Worm (Caenorhabditis elegans) whole organism, young adult: Measurements from ENCODE around the gene znf-207.
"Not testable (repeated sequence)": the region's sequence is repeated elsewhere in the genome, so short reads cannot be mapped to it uniquely, and the experiment has no call there.

ENCODE experiments used
- B0261.1 ChIP-seq: sonication (generic microtip); optimal IDR thresholded peaks from 2 replicates; lab custom pipeline; 2016; ENCODE audit warnings: mild to moderate bottlenecking, missing genetic modification characterization, moderate library complexity, missing compliant biosample characterization
- D2030.7 ChIP-seq: fragments of 200-800 bp; sonication (Bioruptor generic); IDR thresholded peaks from 2 replicates; pipeline ENCODE4 v1.3.6; 2022; ENCODE audit warnings: missing genetic modification reagents, missing genetic modification characterization, missing compliant biosample characterization
- F39B2.1 ChIP-seq: fragments of 200-800 bp; sonication (Bioruptor generic); IDR thresholded peaks from 2 replicates; pipeline ENCODE4 v1.3.6; 2022; ENCODE audit warnings: missing genetic modification reagents, missing genetic modification characterization, missing compliant biosample characterization
- F49E8.2 ChIP-seq: sonication (generic microtip); optimal IDR thresholded peaks from 3 replicates; lab custom pipeline; 2017; ENCODE audit warnings: missing genetic modification characterization, mild to moderate bottlenecking, missing compliant biosample characterization, antibody characterized with exemption, moderate library complexity; ENCODE audit not compliant: insufficient read depth
- F52B5.7 ChIP-seq: sonication (generic microtip); optimal IDR thresholded peaks from 2 replicates; lab custom pipeline; 2016; ENCODE audit warnings: mild to moderate bottlenecking, missing genetic modification characterization, missing compliant biosample characterization
- F57C9.4 ChIP-seq: sonication (generic microtip); optimal IDR thresholded peaks from 2 replicates; lab custom pipeline; 2017; ENCODE audit warnings: mild to moderate bottlenecking, missing genetic modification characterization, missing compliant biosample characterization
- Y53G8AR.9 ChIP-seq: fragments of 200-800 bp; sonication (Bioruptor generic); conservative IDR thresholded peaks from 2 replicates; pipeline ENCODE4 v1.3.6; 2022; ENCODE audit warnings: missing genetic modification reagents, missing genetic modification characterization, missing compliant biosample characterization
- Y67H2A.10 ChIP-seq: fragments of 200-800 bp; sonication (Bioruptor generic); conservative IDR thresholded peaks from 2 replicates; pipeline ENCODE4 v1.3.6; 2022; ENCODE audit warnings: missing genetic modification reagents, missing genetic modification characterization, missing compliant biosample characterization
- Y79H2A.3 ChIP-seq: fragments of 200-800 bp; sonication (Bioruptor generic); conservative IDR thresholded peaks from 2 replicates; pipeline ENCODE4 v1.3.6; 2022; ENCODE audit warnings: missing genetic modification reagents, missing genetic modification characterization, missing compliant biosample characterization
- Y95B8A.8 ChIP-seq: fragments of 200-800 bp; sonication (Bioruptor generic); IDR thresholded peaks from 2 replicates; pipeline ENCODE4 v1.3.6; 2022; ENCODE audit warnings: missing genetic modification reagents, missing genetic modification characterization, missing compliant biosample characterization
- akir-1 ChIP-seq: fragments of 200-800 bp; sonication (Bioruptor generic); optimal IDR thresholded peaks from 2 replicates; lab custom pipeline; 2018; ENCODE audit warnings: mild to moderate bottlenecking, missing genetic modification characterization, moderate library complexity, missing compliant biosample characterization
- aptf-2 ChIP-seq: fragments of 200-800 bp; sonication (Bioruptor generic); conservative IDR thresholded peaks from 2 replicates; pipeline ENCODE4 v1.3.6; 2022; ENCODE audit warnings: missing genetic modification reagents, missing genetic modification characterization, missing compliant biosample characterization
- athp-1 ChIP-seq: sonication (generic microtip); optimal IDR thresholded peaks from 2 replicates; lab custom pipeline; 2017; ENCODE audit warnings: mild to moderate bottlenecking, missing genetic modification characterization, missing compliant biosample characterization
- attf-5 ChIP-seq: fragments of 200-800 bp; sonication (Bioruptor generic); optimal IDR thresholded peaks from 2 replicates; lab custom pipeline; 2018; ENCODE audit warnings: mild to moderate bottlenecking, missing genetic modification characterization, missing compliant biosample characterization
- ccch-3 ChIP-seq: fragments of 200-800 bp; sonication (Bioruptor generic); optimal IDR thresholded peaks from 2 replicates; lab custom pipeline; 2018; ENCODE audit warnings: mild to moderate bottlenecking, missing genetic modification characterization, missing compliant biosample characterization
- ceh-40 ChIP-seq: fragments of 200-800 bp; sonication (Bioruptor generic); IDR thresholded peaks from 2 replicates; pipeline ENCODE4 v1.3.6; 2022; ENCODE audit warnings: missing genetic modification characterization, missing compliant biosample characterization
- ceh-58 ChIP-seq: fragments of 200-800 bp; sonication (Bioruptor generic); IDR thresholded peaks from 2 replicates; pipeline ENCODE4 v1.3.6; 2022; ENCODE audit warnings: missing genetic modification characterization, missing compliant biosample characterization
- die-1 ChIP-seq: sonication (generic microtip); optimal IDR thresholded peaks from 2 replicates; lab custom pipeline; 2016; ENCODE audit warnings: missing genotype, mild to moderate bottlenecking, missing genetic modification characterization, missing compliant biosample characterization
- egrh-3 ChIP-seq: fragments of 200-800 bp; sonication (Bioruptor generic); IDR thresholded peaks from 2 replicates; pipeline ENCODE4 v1.3.6; 2022; ENCODE audit warnings: missing genetic modification reagents, missing genetic modification characterization, missing compliant biosample characterization
- ekl-4 ChIP-seq: fragments of 200-800 bp; sonication (Bioruptor generic); IDR thresholded peaks from 2 replicates; pipeline ENCODE4 v1.3.6; 2022; ENCODE audit warnings: missing genetic modification reagents, missing genetic modification characterization, missing compliant biosample characterization
- ets-4 ChIP-seq: fragments of 200-800 bp; sonication (Bioruptor generic); optimal IDR thresholded peaks from 2 replicates; lab custom pipeline; 2018; ENCODE audit warnings: mild to moderate bottlenecking, missing genetic modification characterization, missing compliant biosample characterization
- gei-17 ChIP-seq: fragments of 200-800 bp; sonication (Bioruptor generic); optimal IDR thresholded peaks from 2 replicates; lab custom pipeline; 2018; ENCODE audit warnings: mild to moderate bottlenecking, missing genetic modification characterization, missing compliant biosample characterization
- hlh-26 ChIP-seq: fragments of 200-800 bp; sonication (Bioruptor generic); conservative IDR thresholded peaks from 2 replicates; pipeline ENCODE4 v1.3.6; 2022; ENCODE audit warnings: missing genetic modification reagents, missing genetic modification characterization, missing compliant biosample characterization
- hmg-20 ChIP-seq: fragments of 200-800 bp; sonication (Bioruptor generic); IDR thresholded peaks from 2 replicates; pipeline ENCODE4 v1.3.6; 2022; ENCODE audit warnings: missing genetic modification reagents, missing genetic modification characterization, missing compliant biosample characterization
- hrde-1 ChIP-seq: sonication (generic microtip); optimal IDR thresholded peaks from 2 replicates; lab custom pipeline; 2016; ENCODE audit warnings: missing genetic modification characterization, mild to moderate bottlenecking, missing compliant biosample characterization, moderate library complexity, missing genotype, missing genetic modification reagents, borderline replicate concordance
- lir-1 ChIP-seq: fragments of 200-800 bp; sonication (Bioruptor generic); conservative IDR thresholded peaks from 2 replicates; pipeline ENCODE4 v1.3.6; 2022; ENCODE audit warnings: missing genetic modification reagents, missing genetic modification characterization, missing compliant biosample characterization
- madf-6 ChIP-seq: fragments of 200-800 bp; sonication (Bioruptor generic); IDR thresholded peaks from 2 replicates; pipeline ENCODE4 v1.3.6; 2022; ENCODE audit warnings: missing genetic modification reagents, missing genetic modification characterization, missing compliant biosample characterization
- madf-8 ChIP-seq: fragments of 200-800 bp; sonication (Bioruptor generic); conservative IDR thresholded peaks from 2 replicates; pipeline ENCODE4 v1.3.6; 2022; ENCODE audit warnings: missing genetic modification reagents, missing genetic modification characterization, missing compliant biosample characterization
- mel-28 ChIP-seq: sonication (generic microtip); optimal IDR thresholded peaks from 2 replicates; lab custom pipeline; 2016; ENCODE audit warnings: borderline replicate concordance, mild to moderate bottlenecking, missing genetic modification characterization, missing compliant biosample characterization
- nfya-1 ChIP-seq: sonication (generic microtip); optimal IDR thresholded peaks from 2 replicates; lab custom pipeline; 2017; ENCODE audit warnings: antibody characterized with exemption, missing compliant biosample characterization, missing genetic modification characterization, borderline replicate concordance; ENCODE audit not compliant: insufficient read depth
- nhr-179 ChIP-seq: sonication (generic microtip); optimal IDR thresholded peaks from 2 replicates; lab custom pipeline; 2016; ENCODE audit warnings: mild to moderate bottlenecking, missing genetic modification characterization, missing compliant biosample characterization
- nhr-27 ChIP-seq: fragments of 200-800 bp; sonication (Bioruptor generic); optimal IDR thresholded peaks from 2 replicates; lab custom pipeline; 2018; ENCODE audit warnings: mild to moderate bottlenecking, missing genetic modification characterization, moderate library complexity, missing compliant biosample characterization
- nhr-90 ChIP-seq: sonication (generic microtip); optimal IDR thresholded peaks from 2 replicates; lab custom pipeline; 2016; ENCODE audit warnings: missing genotype, mild to moderate bottlenecking, missing genetic modification characterization, missing compliant biosample characterization
- rec-8 ChIP-seq, 2 experiments: sonication (generic microtip); optimal IDR thresholded peaks; 2 replicates each; lab custom pipeline; 2016; ENCODE audit warnings: mild to moderate bottlenecking in 2 of 2, missing genetic modification characterization in 2 of 2, missing genetic modification reagents in 2 of 2, missing genotype in 2 of 2, missing biosample characterization in 1 of 2, missing compliant biosample characterization in 1 of 2, moderate library complexity in 1 of 2
- rpc-1 ChIP-seq, 2 experiments: fragments of 150-350 bp in 1 of 2; sonication (generic microtip) in 1 of 2; optimal IDR thresholded peaks; 2 replicates each; lab custom pipeline; 2014 to 2018; ENCODE audit warnings: missing biosample characterization in 1 of 2, missing genetic modification characterization in 1 of 2, missing genetic modification reagents in 1 of 2, missing genotype in 1 of 2
- snpc-1.1 ChIP-seq: sonication (generic microtip); optimal IDR thresholded peaks from 2 replicates; lab custom pipeline; 2017; ENCODE audit warnings: missing genetic modification characterization, mild to moderate bottlenecking, missing compliant biosample characterization, antibody characterized with exemption, moderate library complexity, missing genotype, missing genetic modification reagents; ENCODE audit not compliant: insufficient read depth
- snpc-1.3 ChIP-seq: sonication (generic microtip); optimal IDR thresholded peaks from 2 replicates; lab custom pipeline; 2017; ENCODE audit warnings: missing genetic modification characterization, mild to moderate bottlenecking, missing compliant biosample characterization, antibody characterized with exemption, moderate library complexity, missing genotype, missing genetic modification reagents; ENCODE audit not compliant: insufficient read depth
- somi-1 ChIP-seq: fragments of 200-800 bp; sonication (Bioruptor generic); optimal IDR thresholded peaks from 2 replicates; lab custom pipeline; 2018; ENCODE audit warnings: mild to moderate bottlenecking, missing genetic modification characterization, missing compliant biosample characterization
- unc-130 ChIP-seq: sonication (generic microtip); optimal IDR thresholded peaks from 2 replicates; lab custom pipeline; 2016; ENCODE audit warnings: missing genetic modification reagents, missing genetic modification characterization, missing compliant biosample characterization
- ztf-18 ChIP-seq: sonication (generic microtip); optimal IDR thresholded peaks from 2 replicates; lab custom pipeline; 2016; ENCODE audit warnings: missing genotype, mild to moderate bottlenecking, missing genetic modification characterization, missing compliant biosample characterization

znf-207 gene

DNA sequence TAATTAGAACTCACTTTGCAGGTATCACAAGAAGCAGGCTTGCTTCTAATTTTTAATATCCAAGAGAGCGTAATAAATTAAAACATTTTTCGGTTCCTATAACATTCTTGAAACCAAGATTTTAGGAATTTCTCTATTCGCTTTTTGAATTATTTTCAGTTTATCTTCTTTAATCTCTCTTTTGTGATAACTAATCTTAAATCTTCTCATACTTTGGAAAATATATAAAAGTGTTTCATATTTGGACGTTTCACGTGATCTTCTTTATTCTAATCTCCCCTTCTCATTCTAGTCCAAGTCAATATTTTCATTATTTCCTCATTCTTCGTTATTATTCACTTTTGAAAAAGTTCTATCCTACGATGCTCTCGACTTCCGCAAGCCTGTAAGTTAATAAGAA is 49.2 kb upstream of the znf-207 start, which contains the start of gene F54D1.1:
F54D1.1 (plus strand) TSS at position 301 of the 400 bp plus-strand sequence.
- TF ChIP-seq snpc-1.3 (tag; lab: Kevin White, UChicago) (no peak), nfya-1 (tag; lab: Kevin White, UChicago) (no peak), F39B2.1 (GFP tag; lab: Robert Waterston, UW) (no peak), die-1 (no peak), ztf-18 (tag; lab: Kevin White, UChicago) (no peak), ccch-3 (GFP tag; lab: Kevin White, UChicago) (no peak), lir-1 (no peak), Y95B8A.8 (GFP tag; lab: Robert Waterston, UW) (no peak), Y67H2A.10 (no peak), hrde-1 (no peak), rec-8 (tag; optimal IDR thresholded peaks at IDR 0.05; lab: Kevin White, UChicago) (no peak)

DNA sequence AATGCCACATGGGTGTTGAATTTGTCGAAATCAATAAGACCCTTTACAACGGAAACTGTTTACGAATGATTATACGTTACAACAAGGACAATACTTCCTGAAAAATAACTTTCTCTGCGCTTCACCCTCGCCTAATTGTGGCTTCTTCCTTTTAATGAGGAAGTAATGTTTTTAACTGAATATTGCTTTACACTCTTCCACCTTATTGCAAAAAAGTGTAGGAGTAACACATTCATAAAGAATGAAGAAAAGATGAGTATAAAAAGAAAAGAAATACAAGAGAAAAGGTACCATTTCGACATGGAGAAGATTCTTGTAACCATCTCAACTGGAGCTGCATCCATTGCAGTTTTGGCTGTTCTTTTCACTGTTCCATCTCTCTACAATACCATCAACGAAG is 47.7 kb upstream of the znf-207 start, which contains the start of gene col-126:
col-126 (plus strand) TSS at position 301 of the 400 bp plus-strand sequence.
- not testable (repeated sequence) for TF ChIP-seq akir-1 (GFP tag; lab: Kevin White, UChicago); gei-17 (GFP tag; lab: Kevin White, UChicago); mel-28 (tag; lab: Kevin White, UChicago)
- TF ChIP-seq, all 124 proteins: peak for 0; not testable (repeated sequence) for 124

DNA sequence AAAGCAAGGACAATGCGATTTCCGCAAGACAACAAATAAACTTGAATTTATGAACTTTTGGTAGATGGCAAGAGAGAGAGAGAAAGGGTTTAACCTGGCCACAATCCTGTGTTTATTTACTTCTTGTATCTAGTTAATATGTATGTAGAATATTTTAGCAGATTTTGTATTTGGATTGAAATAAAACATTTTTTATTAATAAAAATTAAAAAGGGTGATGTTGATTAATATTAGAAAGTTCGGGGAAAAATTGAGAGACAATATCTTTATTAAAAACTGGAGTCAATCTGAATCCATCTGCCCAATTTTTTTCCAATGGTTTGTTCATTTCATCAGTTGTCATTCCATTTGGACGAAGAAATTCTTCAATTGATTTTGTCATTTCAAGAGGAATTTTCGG is 44.7 kb upstream of the znf-207 start, which contains the start of gene col-127:
col-127 (minus strand) TSS at position 101 of the 400 bp plus-strand sequence.
- TF ChIP-seq somi-1 (no peak), nhr-90 (no peak), F49E8.2 (tag; lab: Kevin White, UChicago) (no peak), egrh-3 (GFP tag; lab: Robert Waterston, UW) (no peak), snpc-1.1 (tag; lab: Kevin White, UChicago) (no peak), akir-1 (GFP tag; lab: Kevin White, UChicago) (no peak), madf-8 (GFP tag; lab: Robert Waterston, UW) (no peak), D2030.7 (GFP tag; lab: Robert Waterston, UW) (no peak), nfya-1 (tag; lab: Kevin White, UChicago) (no peak), hlh-26 (no peak)

DNA sequence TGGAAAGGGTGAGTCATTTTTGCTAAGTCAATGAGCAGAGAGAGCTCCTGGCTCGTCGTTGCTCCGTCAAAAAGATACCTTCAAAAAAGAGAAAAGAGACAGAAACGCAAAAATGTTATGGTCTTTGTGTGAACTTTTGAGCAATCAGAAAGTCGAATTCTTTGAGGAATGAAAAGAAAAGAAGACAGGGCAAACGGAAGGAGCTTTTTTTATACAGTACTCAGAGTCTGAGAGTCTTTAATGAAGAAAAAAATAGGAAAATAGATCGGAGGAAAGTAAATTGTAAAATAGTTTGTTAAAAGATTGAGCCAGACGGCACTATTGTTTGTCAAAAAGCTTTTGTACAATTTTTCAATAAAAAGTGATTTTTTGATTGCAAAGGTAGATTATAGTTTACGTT is 41.3 kb upstream of the znf-207 start:
- TF ChIP-seq ekl-4 (GFP tag; lab: Robert Waterston, UW) = no peak
- TF ChIP-seq F52B5.7 (tag; lab: Kevin White, UChicago) = no peak
- no peak for TF ChIP-seq nhr-27 (tag; lab: Kevin White, UChicago)
- TF ChIP-seq athp-1 (tag; lab: Kevin White, UChicago) = no peak
- no peak for TF ChIP-seq rpc-1 (optimal IDR thresholded peaks at IDR 0.05; lab: Kevin White, UChicago)
- no peak for TF ChIP-seq rpc-1 (tag; optimal IDR thresholded peaks at IDR 0.05; lab: Kevin White, UChicago)
- TF ChIP-seq attf-5 = no peak
- TF ChIP-seq F57C9.4 (tag; lab: Kevin White, UChicago) = no peak
- TF ChIP-seq egrh-3 (GFP tag; lab: Robert Waterston, UW) = no peak
- TF ChIP-seq ceh-58 = no peak
- TF ChIP-seq unc-130 (GFP tag; lab: Kevin White, UChicago) = no peak
- no peak for TF ChIP-seq hmg-20 (GFP tag; lab: Robert Waterston, UW)
- no peak for TF ChIP-seq Y79H2A.3
- TF ChIP-seq B0261.1 (tag; lab: Kevin White, UChicago) = no peak
- no peak for TF ChIP-seq Y53G8AR.9 (GFP tag; lab: Robert Waterston, UW)
- TF ChIP-seq ceh-40 = no peak
- no peak for TF ChIP-seq aptf-2 (GFP tag; lab: Robert Waterston, UW)
- no peak for TF ChIP-seq nhr-179 (tag; lab: Kevin White, UChicago)
- TF ChIP-seq ets-4 (GFP tag; lab: Kevin White, UChicago) = no peak
- no peak for TF ChIP-seq madf-6 (GFP tag; lab: Robert Waterston, UW)
